Worm (Caenorhabditis elegans): ENCODE data around the gene R02F11.3.

Gene R02F11.3

ce11 chrV:4805847-4806246, at the start of gene R02F11.3:
Gene R02F11.3, minus strand, starts transcription at chrV:4805947.
- TF ChIP-seq lin-13 (tag; optimal IDR thresholded peaks at IDR 0.05) (no peak), zip-8 (tag; optimal IDR thresholded peaks at IDR 0.05) (no peak), drap-1 (GFP tag; optimal IDR thresholded peaks at IDR 0.05) (no peak), nhr-28 (tag; optimal IDR thresholded peaks at IDR 0.05) (no peak), ceh-43 (GFP tag; optimal IDR thresholded peaks at IDR 0.05) (no peak), ham-2 (GFP tag; optimal IDR thresholded peaks at IDR 0.05) (no peak), flh-1 (GFP tag; optimal IDR thresholded peaks at IDR 0.05) (no peak), blmp-1 (tag; optimal IDR thresholded peaks at IDR 0.05) (no peak), sptf-1 (tag; optimal IDR thresholded peaks at IDR 0.05) (no peak)

ce11 chrV:4851969-4852368, 46.2 kb upstream of the R02F11.3 start:
- no peak for TF ChIP-seq elt-1 (tag; optimal IDR thresholded peaks at IDR 0.05; ENCODE audit: borderline replicate concordance, insufficient read depth)

- no peak for TF ChIP-seq pha-4 (tag; optimal IDR thresholded peaks at IDR 0.05)
- TF ChIP-seq blmp-1 (tag; optimal IDR thresholded peaks at IDR 0.05): no peak
- no peak for TF ChIP-seq snpc-4 (tag; optimal IDR thresholded peaks at IDR 0.05)
- no peak for TF ChIP-seq sptf-1 (tag; optimal IDR thresholded peaks at IDR 0.05)
- TF ChIP-seq ztf-11 (tag; optimal IDR thresholded peaks at IDR 0.05): no peak
- no peak for TF ChIP-seq lsy-2 (tag; optimal IDR thresholded peaks at IDR 0.05)
- TF ChIP-seq unc-120 (tag; optimal IDR thresholded peaks at IDR 0.05; ENCODE audit: poor library complexity, severe bottlenecking): no peak
- no peak for TF ChIP-seq ceh-83 (GFP tag; optimal IDR thresholded peaks at IDR 0.05)
- no peak for TF ChIP-seq elt-1 (tag; optimal IDR thresholded peaks at IDR 0.05; ENCODE audit: borderline replicate concordance, insufficient read depth)
- TF ChIP-seq nhr-2 (tag; optimal IDR thresholded peaks at IDR 0.05): no peak
- TF ChIP-seq mab-5 (tag; optimal IDR thresholded peaks at IDR 0.05): no peak
- no peak for TF ChIP-seq ces-1 (GFP tag; optimal IDR thresholded peaks at IDR 0.05)
- TF ChIP-seq elt-3 (tag; optimal IDR thresholded peaks at IDR 0.05): no peak
- no peak for TF ChIP-seq hlh-1 (tag; optimal IDR thresholded peaks at IDR 0.05)
- TF ChIP-seq sem-2 (GFP tag; optimal IDR thresholded peaks at IDR 0.05): no peak
- no peak for TF ChIP-seq ceh-39 (tag; optimal IDR thresholded peaks at IDR 0.05)
- no peak for TF ChIP-seq flh-1 (GFP tag; optimal IDR thresholded peaks at IDR 0.05)
Observed at ce11 chrV:4851138-4851537, 45.4 kb upstream of the R02F11.3 start, which contains the start of gene nex-4. Gene nex-4, plus strand, starts transcription at chrV:4851438.

ce11 chrV:4850446-4850845, 44.7 kb upstream of the R02F11.3 start:
- no peak for TF ChIP-seq unc-39 (tag; optimal IDR thresholded peaks at IDR 0.05)
- no peak for TF ChIP-seq sptf-1 (tag; optimal IDR thresholded peaks at IDR 0.05)
- TF ChIP-seq lin-13 (tag; optimal IDR thresholded peaks at IDR 0.05): no peak
- TF ChIP-seq hlh-1 (tag; optimal IDR thresholded peaks at IDR 0.05): no peak

- no peak for TF ChIP-seq ceh-39 (tag; optimal IDR thresholded peaks at IDR 0.05)
- TF ChIP-seq sem-2 (GFP tag; optimal IDR thresholded peaks at IDR 0.05): no peak
- TF ChIP-seq mab-5 (tag; optimal IDR thresholded peaks at IDR 0.05): no peak
- TF ChIP-seq sptf-1 (tag; optimal IDR thresholded peaks at IDR 0.05): no peak
- no peak for TF ChIP-seq cnd-1 (tag; optimal IDR thresholded peaks at IDR 0.05)
- no peak for TF ChIP-seq unc-39 (tag; optimal IDR thresholded peaks at IDR 0.05)
- no peak for TF ChIP-seq drap-1 (GFP tag; optimal IDR thresholded peaks at IDR 0.05)
- no peak for TF ChIP-seq lin-13 (tag; optimal IDR thresholded peaks at IDR 0.05)
- TF ChIP-seq ceh-83 (GFP tag; optimal IDR thresholded peaks at IDR 0.05): no peak
- TF ChIP-seq nhr-76 (tag; optimal IDR thresholded peaks at IDR 0.05): no peak
- TF ChIP-seq pha-4 (tag; optimal IDR thresholded peaks at IDR 0.05): no peak
- no peak for TF ChIP-seq hlh-1 (tag; optimal IDR thresholded peaks at IDR 0.05)
- TF ChIP-seq nhr-2 (tag; optimal IDR thresholded peaks at IDR 0.05): no peak
- no peak for TF ChIP-seq elt-3 (tag; optimal IDR thresholded peaks at IDR 0.05)
- TF ChIP-seq nhr-12 (tag; optimal IDR thresholded peaks at IDR 0.05): no peak
- no peak for TF ChIP-seq bed-3 (GFP tag; optimal IDR thresholded peaks at IDR 0.05)
- TF ChIP-seq lin-32 (GFP tag; optimal IDR thresholded peaks at IDR 0.05): no peak
- no peak for TF ChIP-seq ztf-11 (tag; optimal IDR thresholded peaks at IDR 0.05)
- no peak for TF ChIP-seq unc-120 (tag; optimal IDR thresholded peaks at IDR 0.05; ENCODE audit: poor library complexity, severe bottlenecking)
- TF ChIP-seq mls-2 (tag; optimal IDR thresholded peaks at IDR 0.05): no peak
Observed at ce11 chrV:4847424-4847823, 41.7 kb upstream of the R02F11.3 start, which contains the start of gene abhd-5.1. Gene abhd-5.1, plus strand, starts transcription at chrV:4847653.

- TF ChIP-seq drap-1 (GFP tag; optimal IDR thresholded peaks at IDR 0.05): no peak
- TF ChIP-seq blmp-1 (tag; optimal IDR thresholded peaks at IDR 0.05): no peak
- no peak for TF ChIP-seq ceh-39 (tag; optimal IDR thresholded peaks at IDR 0.05)
Observed at ce11 chrV:4846507-4846906, 40.8 kb upstream of the R02F11.3 start.
